Fruit fly (Drosophila melanogaster) whole organism, embryonic: ENCODE data around the gene CG4770.

Experiments used
- Atf-2 ChIP-seq: fragments of 200-800 bp; sonication (Bioruptor generic); optimal IDR thresholded peaks from 2 replicates; lab custom pipeline; 2016; ENCODE audit warnings: missing biosample characterization, missing genetic modification characterization
- CG10979 ChIP-seq: fragments of 200-800 bp; sonication (Bioruptor generic); optimal IDR thresholded peaks from 2 replicates; lab custom pipeline; 2018; ENCODE audit warnings: missing biosample characterization, mild to moderate bottlenecking, missing genetic modification characterization, moderate library complexity
- CG11085 ChIP-seq: fragments of 200-800 bp; sonication (Bioruptor generic); IDR thresholded peaks from 2 replicates; pipeline ENCODE4 v1.3.6; 2022; ENCODE audit warnings: missing biosample characterization, missing genetic modification characterization
- CG12659 ChIP-seq: fragments of 200-800 bp; sonication (Bioruptor generic); optimal IDR thresholded peaks from 3 replicates; lab custom pipeline; 2017; ENCODE audit warnings: mild to moderate bottlenecking, missing biosample characterization, missing genetic modification reagents, missing genetic modification characterization
- CG13287 ChIP-seq: fragments of 200-800 bp; sonication (Bioruptor generic); IDR thresholded peaks from 2 replicates; pipeline ENCODE4 v1.3.6; 2022; ENCODE audit warnings: missing biosample characterization, missing genetic modification characterization; ENCODE audit not compliant: partially characterized antibody
- CG13624 ChIP-seq: fragments of 200-800 bp; sonication (Bioruptor generic); optimal IDR thresholded peaks from 2 replicates; lab custom pipeline; 2016; ENCODE audit warnings: missing biosample characterization, missing genetic modification characterization
- CG13894 ChIP-seq: fragments of 200-800 bp; sonication (Bioruptor generic); optimal IDR thresholded peaks from 3 replicates; lab custom pipeline; 2018; ENCODE audit warnings: missing biosample characterization, mild to moderate bottlenecking, missing genetic modification characterization, moderate library complexity
- CG15073 ChIP-seq: fragments of 200-800 bp; sonication (Bioruptor generic); optimal IDR thresholded peaks from 2 replicates; lab custom pipeline; 2016; ENCODE audit warnings: missing biosample characterization, missing genetic modification characterization
- CG17328 ChIP-seq: fragments of 200-800 bp; sonication (Bioruptor generic); IDR thresholded peaks from 2 replicates; pipeline ENCODE4 v1.3.6; 2022; ENCODE audit warnings: missing biosample characterization, missing genetic modification characterization
- CG17361 ChIP-seq: fragments of 200-800 bp; sonication (Bioruptor generic); IDR thresholded peaks from 3 replicates; pipeline ENCODE4 v1.3.6; 2022; ENCODE audit warnings: missing biosample characterization, missing genetic modification characterization
- CG1792 ChIP-seq: fragments of 200-800 bp; sonication (Bioruptor generic); optimal IDR thresholded peaks from 2 replicates; lab custom pipeline; 2016; ENCODE audit warnings: missing biosample characterization, missing genetic modification characterization
- CG31365 ChIP-seq: fragments of 200-800 bp; sonication (Bioruptor generic); optimal IDR thresholded peaks from 2 replicates; lab custom pipeline; 2018; ENCODE audit warnings: missing biosample characterization, mild to moderate bottlenecking, missing genetic modification characterization
- CG4404 ChIP-seq: fragments of 200-800 bp; sonication (Bioruptor generic); IDR thresholded peaks from 2 replicates; pipeline ENCODE4 v1.3.6; 2022; ENCODE audit warnings: missing biosample characterization, missing genetic modification characterization
- CG7271 ChIP-seq: fragments of 200-800 bp; sonication (Bioruptor generic); optimal IDR thresholded peaks from 2 replicates; lab custom pipeline; 2018; ENCODE audit warnings: missing biosample characterization, mild to moderate bottlenecking, missing genetic modification characterization, moderate library complexity
- CG7556 ChIP-seq: fragments of 200-800 bp; sonication (Bioruptor generic); optimal IDR thresholded peaks from 2 replicates; lab custom pipeline; 2017; ENCODE audit warnings: missing biosample characterization, mild to moderate bottlenecking, missing genetic modification characterization
- CG8089 ChIP-seq: fragments of 200-800 bp; sonication (Bioruptor generic); optimal IDR thresholded peaks from 3 replicates; lab custom pipeline; 2016; ENCODE audit warnings: missing biosample characterization, missing genetic modification characterization
- CG8388 ChIP-seq: fragments of 200-800 bp; sonication (Bioruptor generic); optimal IDR thresholded peaks from 2 replicates; lab custom pipeline; 2019; ENCODE audit warnings: missing biosample characterization, mild to moderate bottlenecking, missing genetic modification characterization, moderate library complexity
- CG8478 ChIP-seq: fragments of >200 bp; optimal IDR thresholded peaks from 2 replicates; lab custom pipeline; 2018
- CTCF ChIP-seq: fragments of 200-800 bp; sonication (Bioruptor generic); optimal IDR thresholded peaks from 2 replicates; lab custom pipeline; 2017; ENCODE audit warnings: missing biosample characterization, mild to moderate bottlenecking, missing genetic modification characterization, moderate library complexity
- ERR ChIP-seq: fragments of 200-800 bp; sonication (Bioruptor generic); optimal IDR thresholded peaks from 2 replicates; lab custom pipeline; 2016; ENCODE audit warnings: missing biosample characterization, missing genetic modification characterization
- Gug ChIP-seq: fragments of 200-800 bp; sonication (Bioruptor generic); IDR thresholded peaks from 4 replicates; pipeline ENCODE4 v1.3.6; 2022; ENCODE audit warnings: missing biosample characterization, missing genetic modification characterization
- H15 ChIP-seq: fragments of 200-800 bp; sonication (Bioruptor generic); IDR thresholded peaks from 3 replicates; pipeline ENCODE4 v1.3.6; 2022; ENCODE audit warnings: missing biosample characterization, missing genetic modification characterization
- HHEX ChIP-seq: fragments of 200-800 bp; sonication (Bioruptor generic); optimal IDR thresholded peaks from 3 replicates; lab custom pipeline; 2017; ENCODE audit warnings: missing biosample characterization, mild to moderate bottlenecking, missing genetic modification characterization, missing genetic modification reagents
- Hmr ChIP-seq: fragments of 200-800 bp; sonication (Bioruptor generic); optimal IDR thresholded peaks from 3 replicates; lab custom pipeline; 2017; ENCODE audit warnings: mild to moderate bottlenecking, missing biosample characterization, missing genetic modification reagents, missing genetic modification characterization
- Mes4 ChIP-seq: fragments of 200-800 bp; sonication (Bioruptor generic); optimal IDR thresholded peaks from 2 replicates; lab custom pipeline; 2016; ENCODE audit warnings: missing biosample characterization, missing genetic modification characterization
- Neu2 ChIP-seq: fragments of 200-800 bp; sonication (Bioruptor generic); optimal IDR thresholded peaks from 3 replicates; lab custom pipeline; 2016; ENCODE audit warnings: missing biosample characterization, missing genetic modification characterization, borderline replicate concordance
- Trl ChIP-seq, 3 experiments: fragments of >200 bp in 2 of 3; fragments of 200-800 bp in 1 of 3; sonication (Bioruptor generic) in 1 of 3; optimal IDR thresholded peaks; 2 replicates in 1 of 3; 3 replicates in 2 of 3; lab custom pipeline; 2016 to 2017; ENCODE audit warnings: missing biosample characterization in 1 of 3, missing genetic modification characterization in 1 of 3
- Vsx1 ChIP-seq: fragments of 200-800 bp; sonication (Bioruptor generic); optimal IDR thresholded peaks from 2 replicates; lab custom pipeline; 2017; ENCODE audit warnings: missing biosample characterization, mild to moderate bottlenecking, missing genetic modification characterization, missing genetic modification reagents
- aop ChIP-seq: fragments of 200-800 bp; sonication (Bioruptor generic); IDR thresholded peaks from 2 replicates; pipeline ENCODE4 v1.3.6; 2022; ENCODE audit warnings: missing biosample characterization, missing genetic modification characterization
- bigmax ChIP-seq: fragments of 200-800 bp; sonication (Bioruptor generic); optimal IDR thresholded peaks from 2 replicates; lab custom pipeline; 2018; ENCODE audit warnings: missing biosample characterization, mild to moderate bottlenecking, missing genetic modification characterization
- caup ChIP-seq: fragments of 200-800 bp; sonication (Bioruptor generic); optimal IDR thresholded peaks from 3 replicates; lab custom pipeline; 2017; ENCODE audit warnings: missing biosample characterization, mild to moderate bottlenecking, missing genetic modification characterization, moderate library complexity; ENCODE audit not compliant: severe bottlenecking
- chm ChIP-seq: fragments of 200-800 bp; sonication (Bioruptor generic); IDR thresholded peaks from 2 replicates; pipeline ENCODE4 v1.3.6; 2022; ENCODE audit warnings: missing biosample characterization, missing genetic modification characterization
- croc ChIP-seq: fragments of 200-800 bp; sonication (Bioruptor generic); conservative IDR thresholded peaks from 3 replicates; pipeline ENCODE4 v1.3.6; 2022; ENCODE audit warnings: missing biosample characterization, missing genetic modification characterization
- dpn ChIP-seq, 2 experiments: fragments of 200-800 bp; sonication (Bioruptor generic); optimal IDR thresholded peaks; 3 replicates each; lab custom pipeline; 2016; ENCODE audit warnings: missing biosample characterization in 2 of 2, missing genetic modification characterization in 2 of 2
- en ChIP-seq: fragments of 200-800 bp; sonication (Bioruptor generic); optimal IDR thresholded peaks from 2 replicates; lab custom pipeline; 2016; ENCODE audit warnings: missing biosample characterization, missing genetic modification characterization
- gsb-n ChIP-seq: fragments of 200-800 bp; sonication (Bioruptor generic); optimal IDR thresholded peaks from 3 replicates; lab custom pipeline; 2018; ENCODE audit warnings: missing biosample characterization, mild to moderate bottlenecking, missing genetic modification characterization
- her ChIP-seq: fragments of 200-800 bp; sonication (Bioruptor generic); optimal IDR thresholded peaks from 2 replicates; lab custom pipeline; 2016; ENCODE audit warnings: missing biosample characterization, missing genetic modification characterization
- inv ChIP-seq: fragments of 200-800 bp; sonication (Bioruptor generic); IDR thresholded peaks from 2 replicates; pipeline ENCODE4 v1.3.6; 2022; ENCODE audit warnings: missing biosample characterization, missing genetic modification characterization; ENCODE audit not compliant: partially characterized antibody
- ken ChIP-seq: fragments of 200-800 bp; sonication (Bioruptor generic); IDR thresholded peaks from 3 replicates; pipeline ENCODE4 v1.3.6; 2022; ENCODE audit warnings: missing biosample characterization, missing genetic modification characterization
- mirr ChIP-seq: fragments of 200-800 bp; sonication (Bioruptor generic); optimal IDR thresholded peaks from 3 replicates; lab custom pipeline; 2018; ENCODE audit warnings: missing biosample characterization, mild to moderate bottlenecking, missing genetic modification characterization
- odd ChIP-seq: fragments of 200-800 bp; sonication (Bioruptor generic); optimal IDR thresholded peaks from 2 replicates; lab custom pipeline; 2017; ENCODE audit warnings: missing biosample characterization, mild to moderate bottlenecking, missing genetic modification characterization
- peb ChIP-seq: fragments of 200-800 bp; sonication (Bioruptor generic); IDR thresholded peaks from 2 replicates; pipeline ENCODE4 v1.3.6; 2022; ENCODE audit warnings: missing biosample characterization, missing genetic modification characterization
- ranshi ChIP-seq: fragments of 200-800 bp; sonication (Bioruptor generic); IDR thresholded peaks from 2 replicates; pipeline ENCODE4 v1.3.6; 2022; ENCODE audit warnings: missing biosample characterization, missing genetic modification characterization
- run ChIP-seq: fragments of 200-800 bp; sonication (Bioruptor generic); optimal IDR thresholded peaks from 3 replicates; lab custom pipeline; 2018; ENCODE audit warnings: missing biosample characterization, mild to moderate bottlenecking, missing genetic modification characterization
- seq ChIP-seq: fragments of 200-800 bp; sonication (Bioruptor generic); IDR thresholded peaks from 2 replicates; pipeline ENCODE4 v1.3.6; 2022; ENCODE audit warnings: missing biosample characterization, missing genetic modification characterization
- sisA ChIP-seq: fragments of 200-800 bp; sonication (Bioruptor generic); IDR thresholded peaks from 2 replicates; pipeline ENCODE4 v1.3.6; 2022; ENCODE audit warnings: missing biosample characterization, missing genetic modification characterization
- sug ChIP-seq: fragments of 200-800 bp; optimal IDR thresholded peaks from 2 replicates; lab custom pipeline; 2019; ENCODE audit warnings: missing biosample characterization, mild to moderate bottlenecking, missing genetic modification characterization, moderate library complexity
- toy ChIP-seq: fragments of 200-800 bp; sonication (Bioruptor generic); IDR thresholded peaks from 2 replicates; pipeline ENCODE4 v1.3.6; 2022; ENCODE audit warnings: missing biosample characterization, missing genetic modification characterization
- tx ChIP-seq: fragments of 200-800 bp; sonication (Bioruptor generic); optimal IDR thresholded peaks from 2 replicates; lab custom pipeline; 2016; ENCODE audit warnings: missing biosample characterization, missing genetic modification characterization
- wek ChIP-seq: fragments of 200-800 bp; sonication (Bioruptor generic); optimal IDR thresholded peaks from 3 replicates; lab custom pipeline; 2018; ENCODE audit warnings: missing biosample characterization, mild to moderate bottlenecking, missing genetic modification characterization, moderate library complexity

Gene CG4770

DNA sequence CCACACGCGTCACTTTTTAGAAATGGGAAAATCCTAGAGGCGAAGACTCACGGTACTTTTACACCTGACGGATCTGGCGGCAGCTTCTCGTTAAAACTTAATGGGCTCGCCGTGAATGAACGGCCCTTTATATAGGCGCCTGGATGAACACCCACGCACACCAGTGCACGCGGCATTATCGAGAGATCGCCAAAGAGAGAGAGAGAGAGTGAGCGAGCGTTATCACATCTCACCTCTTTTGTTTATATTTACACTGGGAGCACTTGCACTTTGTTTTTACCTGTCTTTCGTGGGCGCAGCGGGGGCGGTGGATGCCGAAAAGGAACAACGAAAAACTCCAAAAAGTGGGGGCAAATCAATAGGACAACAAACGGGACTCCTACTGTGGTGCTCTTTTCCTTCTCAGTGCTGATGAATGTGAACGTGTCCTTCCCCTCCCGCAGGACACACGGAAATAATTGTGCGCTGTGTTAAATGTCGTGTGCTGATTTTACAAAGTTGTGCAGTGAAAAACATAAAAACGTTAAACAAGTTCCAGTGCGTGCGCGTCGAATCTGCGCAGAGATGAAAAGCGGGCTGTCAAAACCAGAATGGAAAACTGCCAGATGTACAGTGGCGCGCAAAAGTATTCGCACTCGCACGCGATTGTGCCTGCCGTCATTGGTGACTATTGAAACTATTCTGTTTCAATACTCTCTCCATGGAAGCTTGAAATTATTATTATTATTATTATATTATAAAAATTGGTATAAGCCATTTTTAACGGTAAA lies 43.0 kb upstream of the CG4770 start, which contains the start of gene Mrp5 (continued):
- TF ChIP-seq ranshi (GFP tag; lab: Robert Waterston, UW): peak; percentile 48; the same call in 1 of the 2 replicates
- peak; percentile 64 for TF ChIP-seq CG17328 (GFP tag; lab: Robert Waterston, UW)
- no peak for TF ChIP-seq tx (GFP tag; lab: Kevin White, UChicago)
- peak; percentile 98 for TF ChIP-seq CG8388 (GFP tag; lab: Kevin White, UChicago)
- no peak for TF ChIP-seq toy (GFP tag; lab: Robert Waterston, UW)
- TF ChIP-seq CG7556: peak; percentile 42
- no peak for TF ChIP-seq seq (GFP tag; lab: Robert Waterston, UW)
- peak; percentile 16 for TF ChIP-seq mirr (GFP tag; lab: Kevin White, UChicago)
- no peak for TF ChIP-seq CG11085 (GFP tag; lab: Robert Waterston, UW)
- no peak for TF ChIP-seq CG13894 (tag; lab: Kevin White, UChicago)
- no peak for TF ChIP-seq CG1792
- no peak for TF ChIP-seq CG13287
- TF ChIP-seq CG10979 (tag; lab: Kevin White, UChicago): peak; percentile 20
- no peak for TF ChIP-seq CG31365
- no peak for TF ChIP-seq Atf-2 (GFP tag; lab: Kevin White, UChicago)
- TF ChIP-seq Hmr (GFP tag; lab: Kevin White, UChicago): peak; percentile 52
- peak; percentile 26 to 46 for TF ChIP-seq dpn (GFP tag; optimal IDR thresholded peaks at IDR 0.05; lab: Kevin White, UChicago)
- TF ChIP-seq H15 (GFP tag; lab: Robert Waterston, UW): peak; percentile 51; the same call in 1 of the 3 replicates
- no peak for TF ChIP-seq sug
- TF ChIP-seq caup (GFP tag; lab: Kevin White, UChicago): peak; percentile 13
- TF ChIP-seq gsb-n (tag; lab: Kevin White, UChicago): no peak
- TF ChIP-seq Trl (optimal IDR thresholded peaks at IDR 0.05; lab: Kevin White, UChicago): peak; percentile 69 to 71
- TF ChIP-seq Trl (GFP tag; optimal IDR thresholded peaks at IDR 0.05; lab: Kevin White, UChicago): no peak
- TF ChIP-seq odd (GFP tag; lab: Kevin White, UChicago): peak; percentile 23
- TF ChIP-seq CG8478: no peak
- TF ChIP-seq inv (GFP tag; lab: Robert Waterston, UW): no peak
- TF ChIP-seq wek: peak; percentile 64
- TF ChIP-seq CG4404 (GFP tag; lab: Robert Waterston, UW): no peak
- peak; percentile 6 for TF ChIP-seq HHEX (GFP tag; lab: Kevin White, UChicago)
- 0 out of 2 replicates have a peak, but pooled peaks have one; percentile 51 for TF ChIP-seq chm (GFP tag; lab: Robert Waterston, UW)
- TF ChIP-seq her (GFP tag; lab: Kevin White, UChicago): no peak
- TF ChIP-seq CG8089 (GFP tag; lab: Kevin White, UChicago): no peak
- TF ChIP-seq CTCF: no peak
- TF ChIP-seq Gug: peak; percentile 75; the same call in 3 of the 4 replicates
- peak; percentile 26 for TF ChIP-seq CG12659
- TF ChIP-seq Neu2: no peak
- no peak for TF ChIP-seq bigmax
- TF ChIP-seq ERR (GFP tag; lab: Kevin White, UChicago): no peak
- no peak for TF ChIP-seq CG7271 (tag; lab: Kevin White, UChicago)
- no peak for TF ChIP-seq Vsx1
- peak; percentile 48; the same call in 1 of the 3 replicates for TF ChIP-seq ken (GFP tag; lab: Robert Waterston, UW)
- 0 out of 2 replicates have a peak, but pooled peaks have one; percentile 12 for TF ChIP-seq peb
- no peak for TF ChIP-seq croc
- TF ChIP-seq Mes4: no peak
- no peak for TF ChIP-seq CG15073 (GFP tag; lab: Kevin White, UChicago)
- TF ChIP-seq CG17361 (GFP tag; lab: Robert Waterston, UW): peak; percentile 40; the same call in 1 of the 3 replicates
- peak; percentile 66 for TF ChIP-seq sisA
- no peak for TF ChIP-seq run (tag; lab: Kevin White, UChicago)
- peak; percentile 49; the same call in 1 of the 2 replicates for TF ChIP-seq aop
- no peak for TF ChIP-seq en
- TF ChIP-seq CG13624 (GFP tag; lab: Kevin White, UChicago): peak; percentile 17
